Fruit fly (Drosophila melanogaster) whole organism, prepupa: ENCODE measurements around the gene CG15530.

Experiments
- Blimp-1 ChIP-seq: fragments of 200-800 bp; sonication (Bioruptor generic); optimal IDR thresholded peaks from 3 replicates; lab custom pipeline; 2017; ENCODE audit warnings: missing biosample characterization, missing genetic modification characterization, mild to moderate bottlenecking, moderate library complexity, missing genetic modification reagents
- CG6808 ChIP-seq: fragments of 200-800 bp; sonication (Bioruptor generic); optimal IDR thresholded peaks from 3 replicates; lab custom pipeline; 2017; ENCODE audit warnings: missing biosample characterization, missing genetic modification characterization, mild to moderate bottlenecking, moderate library complexity, missing genetic modification reagents
- Smox ChIP-seq: fragments of 200-800 bp; sonication (Bioruptor generic); optimal IDR thresholded peaks from 3 replicates; lab custom pipeline; 2016; ENCODE audit warnings: missing biosample characterization, missing genetic modification characterization
- Sox102F ChIP-seq: fragments of 200-800 bp; sonication (Bioruptor generic); optimal IDR thresholded peaks from 2 replicates; lab custom pipeline; 2016; ENCODE audit warnings: missing biosample characterization, mild to moderate bottlenecking, missing genetic modification characterization
- Sox14 ChIP-seq: fragments of 200-800 bp; sonication (Bioruptor generic); optimal IDR thresholded peaks from 3 replicates; lab custom pipeline; 2016; ENCODE audit warnings: missing biosample characterization, missing genetic modification characterization
- net ChIP-seq: fragments of 200-800 bp; sonication (Bioruptor generic); optimal IDR thresholded peaks from 3 replicates; lab custom pipeline; 2016; ENCODE audit warnings: missing biosample characterization, missing genetic modification characterization

DNA sequence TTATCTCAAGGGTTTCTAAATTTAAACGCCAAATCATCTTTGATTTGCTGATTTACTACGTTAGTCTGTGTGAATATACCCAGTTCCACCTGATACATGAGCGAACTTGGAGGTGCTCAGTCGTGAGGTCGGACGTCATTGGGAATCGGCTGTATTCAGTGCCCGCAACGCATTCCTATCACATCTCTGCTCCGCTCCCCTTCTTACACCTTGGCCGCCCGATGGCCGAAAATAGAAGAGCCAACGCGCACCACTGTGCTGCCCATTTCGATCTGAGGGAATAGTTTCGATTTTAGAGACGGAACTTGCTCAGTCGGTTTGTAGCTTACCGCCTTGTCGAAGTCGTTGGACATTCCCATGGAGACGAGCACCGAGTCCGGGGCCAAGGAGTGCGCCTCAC, 1.4 kb upstream of the CG15530 start:
- TF ChIP-seq Sox14 (GFP tag; lab: Kevin White, UChicago) (no peak), CG6808 (GFP tag; lab: Kevin White, UChicago) (no peak), net (GFP tag; lab: Kevin White, UChicago) (no peak), Sox102F (GFP tag; lab: Kevin White, UChicago) (no peak), Blimp-1 (GFP tag; lab: Kevin White, UChicago) (no peak), Smox (GFP tag; lab: Kevin White, UChicago) (no peak)
